Worm (Caenorhabditis elegans): Measurements from ENCODE around the gene F59B10.5.

- no peak for TF ChIP-seq lin-39 (tag; optimal IDR thresholded peaks at IDR 0.05)
- no peak for TF ChIP-seq pqm-1 (tag; optimal IDR thresholded peaks at IDR 0.05)
- TF ChIP-seq skn-1 (tag; optimal IDR thresholded peaks at IDR 0.05): no peak
- no peak for TF ChIP-seq ztf-4 (tag; optimal IDR thresholded peaks at IDR 0.05)
- TF ChIP-seq unc-39 (tag; optimal IDR thresholded peaks at IDR 0.05): no peak
- no peak for TF ChIP-seq nhr-76 (tag; optimal IDR thresholded peaks at IDR 0.05)
- no peak for TF ChIP-seq zag-1 (tag; optimal IDR thresholded peaks at IDR 0.05)
- no peak for TF ChIP-seq snpc-4 (tag; optimal IDR thresholded peaks at IDR 0.05)
- TF ChIP-seq tbx-2 (tag; optimal IDR thresholded peaks at IDR 0.05): no peak
- no peak for TF ChIP-seq lin-15B (tag; optimal IDR thresholded peaks at IDR 0.05)
These were observed 8.1 kb downstream of the F59B10.5 start for ce11 chrII:10515422-10515821.

Measured in whole organism, L3 larva.